Worm (Caenorhabditis elegans) whole organism, L4 larva: ENCODE results near the gene C07E3.10.

Experiments used
- F10B5.3 ChIP-seq: sonication (generic microtip); optimal IDR thresholded peaks from 2 replicates; lab custom pipeline; 2016; ENCODE audit warnings: mild to moderate bottlenecking, missing genetic modification characterization, missing compliant biosample characterization
- F44E2.7 ChIP-seq: fragments of 200-800 bp; sonication (Bioruptor generic); IDR thresholded peaks from 2 replicates; pipeline ENCODE4 v2.1.2; 2022; ENCODE audit warnings: missing genetic modification characterization, missing compliant biosample characterization
- F49E8.2 ChIP-seq: sonication (generic microtip); optimal IDR thresholded peaks from 2 replicates; lab custom pipeline; 2016; ENCODE audit warnings: missing compliant biosample characterization, mild to moderate bottlenecking, missing genetic modification characterization, borderline replicate concordance
- R02D3.7 ChIP-seq: fragments of 150-350 bp; sonication (generic microtip); optimal IDR thresholded peaks from 3 replicates; lab custom pipeline; 2014; ENCODE audit warnings: missing biosample characterization, missing genetic modification characterization
- Y105C5A.15 ChIP-seq: fragments of 200-800 bp; sonication (Bioruptor generic); IDR thresholded peaks from 2 replicates; pipeline ENCODE4 v1.3.6; 2022; ENCODE audit warnings: missing genetic modification characterization, missing compliant biosample characterization
- Y75B8A.6 ChIP-seq: fragments of 200-800 bp; sonication (Bioruptor generic); IDR thresholded peaks from 2 replicates; pipeline ENCODE4 v1.3.6; 2022; ENCODE audit warnings: missing genetic modification reagents, missing genetic modification characterization, missing compliant biosample characterization
- ZK337.2 ChIP-seq: fragments of 200-800 bp; sonication (Bioruptor generic); IDR thresholded peaks from 2 replicates; pipeline ENCODE4 v1.3.6; 2022; ENCODE audit warnings: missing genetic modification reagents, missing genetic modification characterization, missing compliant biosample characterization
- aha-1 ChIP-seq: fragments of 150-350 bp; peaks from one replicate; lab custom pipeline; 2014; ENCODE audit warnings: missing biosample characterization, missing genetic modification characterization
- ama-1 ChIP-seq: fragments of 150-350 bp; optimal IDR thresholded peaks from 2 replicates; lab custom pipeline; 2014; ENCODE audit warnings: inconsistent platforms, mixed read lengths
- arid-1 ChIP-seq: fragments of 200-800 bp; sonication (Bioruptor generic); conservative IDR thresholded peaks from 2 replicates; pipeline ENCODE4 v1.3.6; 2022; ENCODE audit warnings: missing genetic modification reagents, missing genetic modification characterization, missing compliant biosample characterization
- ceh-32 ChIP-seq: sonication (generic microtip); optimal IDR thresholded peaks from 2 replicates; lab custom pipeline; 2016; ENCODE audit warnings: mild to moderate bottlenecking, missing genetic modification characterization, missing compliant biosample characterization; ENCODE audit not compliant: poor library complexity
- ceh-62 ChIP-seq: sonication (generic microtip); optimal IDR thresholded peaks from 2 replicates; lab custom pipeline; 2017; ENCODE audit warnings: missing biosample characterization, missing genetic modification characterization
- ceh-82 ChIP-seq: sonication (generic microtip); optimal IDR thresholded peaks from 2 replicates; lab custom pipeline; 2017; ENCODE audit warnings: missing biosample characterization, missing genetic modification characterization
- cey-2 ChIP-seq: sonication (generic microtip); optimal IDR thresholded peaks from 3 replicates; lab custom pipeline; 2017; ENCODE audit warnings: missing genetic modification characterization, mild to moderate bottlenecking, missing compliant biosample characterization, antibody characterized with exemption, borderline replicate concordance; ENCODE audit not compliant: insufficient read depth
- daf-16 ChIP-seq, 3 experiments: sonication (generic microtip); optimal IDR thresholded peaks; 2 replicates each; lab custom pipeline; 2016 to 2017; ENCODE audit warnings: missing genetic modification characterization in 3 of 3, missing genetic modification reagents in 3 of 3, mild to moderate bottlenecking in 2 of 3, missing compliant biosample characterization in 2 of 3, missing biosample characterization in 1 of 3, moderate library complexity in 1 of 3
- daf-19 ChIP-seq: fragments of 200-800 bp; sonication (Bioruptor generic); conservative IDR thresholded peaks from 2 replicates; pipeline ENCODE4 v1.3.6; 2022; ENCODE audit warnings: missing genetic modification characterization, missing compliant biosample characterization
- daf-8 ChIP-seq: fragments of 200-800 bp; sonication (Bioruptor generic); IDR thresholded peaks from 2 replicates; pipeline ENCODE4 v1.3.6; 2022; ENCODE audit warnings: missing genetic modification characterization, missing compliant biosample characterization
- dmd-6 ChIP-seq: fragments of 200-800 bp; sonication (Bioruptor generic); IDR thresholded peaks from 2 replicates; pipeline ENCODE4 v1.3.6; 2022; ENCODE audit warnings: missing genetic modification reagents, missing genetic modification characterization, missing compliant biosample characterization
- dpl-1 ChIP-seq: fragments of 150-350 bp; optimal IDR thresholded peaks from 2 replicates; lab custom pipeline; 2014; ENCODE audit warnings: missing biosample characterization, missing genetic modification reagents, missing genetic modification characterization
- dve-1 ChIP-seq: sonication (generic microtip); optimal IDR thresholded peaks from 2 replicates; lab custom pipeline; 2017; ENCODE audit warnings: antibody characterized with exemption, mild to moderate bottlenecking, missing genetic modification characterization, missing compliant biosample characterization; ENCODE audit not compliant: insufficient read depth
- egl-43 ChIP-seq: fragments of 200-800 bp; sonication (Bioruptor generic); IDR thresholded peaks from 2 replicates; pipeline ENCODE4 v1.3.6; 2022; ENCODE audit warnings: missing genetic modification reagents, missing genetic modification characterization, missing compliant biosample characterization
- fkh-10 ChIP-seq: fragments of 150-350 bp; optimal IDR thresholded peaks from 2 replicates; lab custom pipeline; 2014; ENCODE audit warnings: missing biosample characterization, missing genetic modification reagents, missing genetic modification characterization
- fos-1 ChIP-seq: fragments of 150-350 bp; optimal IDR thresholded peaks from 2 replicates; lab custom pipeline; 2014; ENCODE audit warnings: missing biosample characterization, missing genetic modification characterization
- gei-8 ChIP-seq: fragments of 200-800 bp; sonication (Bioruptor generic); optimal IDR thresholded peaks from 2 replicates; lab custom pipeline; 2018; ENCODE audit warnings: mild to moderate bottlenecking, missing genetic modification characterization, missing compliant biosample characterization
- hlh-11 ChIP-seq: fragments of 200-800 bp; sonication (Bioruptor generic); optimal IDR thresholded peaks from 2 replicates; lab custom pipeline; 2018; ENCODE audit warnings: mild to moderate bottlenecking, missing genetic modification characterization, missing compliant biosample characterization
- jun-1 ChIP-seq: fragments of 150-350 bp; optimal IDR thresholded peaks from 2 replicates; lab custom pipeline; 2014; ENCODE audit warnings: missing biosample characterization, missing genetic modification reagents, missing genetic modification characterization
- lim-7 ChIP-seq: fragments of 200-800 bp; sonication (Bioruptor generic); IDR thresholded peaks from 2 replicates; pipeline ENCODE4 v1.3.6; 2022; ENCODE audit warnings: missing genetic modification characterization, missing compliant biosample characterization
- lin-13 ChIP-seq: fragments of 150-350 bp; optimal IDR thresholded peaks from 2 replicates; lab custom pipeline; 2014; ENCODE audit warnings: missing biosample characterization, missing genetic modification reagents, missing genetic modification characterization
- lin-15B ChIP-seq: fragments of 150-350 bp; sonication (generic microtip); optimal IDR thresholded peaks from 3 replicates; lab custom pipeline; 2014; ENCODE audit warnings: missing biosample characterization, missing genetic modification characterization
- lin-29 ChIP-seq: fragments of 200-800 bp; sonication (Bioruptor generic); IDR thresholded peaks from 2 replicates; pipeline ENCODE4 v1.3.6; 2022; ENCODE audit warnings: missing genetic modification reagents, missing genetic modification characterization, missing compliant biosample characterization
- lin-39 ChIP-seq: fragments of 150-350 bp; optimal IDR thresholded peaks from 2 replicates; lab custom pipeline; 2014; ENCODE audit warnings: missing biosample characterization, missing genetic modification reagents, missing genetic modification characterization
- lir-3 ChIP-seq: sonication (generic microtip); optimal IDR thresholded peaks from 2 replicates; lab custom pipeline; 2016; ENCODE audit warnings: mild to moderate bottlenecking, missing genetic modification characterization, missing compliant biosample characterization
- madf-5 ChIP-seq, 2 experiments: fragments of 200-800 bp; sonication (Bioruptor generic); IDR thresholded peaks; 2 replicates each; pipeline ENCODE4 v1.3.6; 2022; ENCODE audit warnings: missing compliant biosample characterization in 2 of 2, missing genetic modification characterization in 2 of 2
- mes-2 ChIP-seq: sonication (generic microtip); optimal IDR thresholded peaks from 2 replicates; lab custom pipeline; 2016; ENCODE audit warnings: missing genotype, mild to moderate bottlenecking, missing genetic modification characterization, missing compliant biosample characterization; ENCODE audit not compliant: poor library complexity, severe bottlenecking
- nhr-102 ChIP-seq: sonication (generic microtip); optimal IDR thresholded peaks from 2 replicates; lab custom pipeline; 2016; ENCODE audit warnings: mild to moderate bottlenecking, missing genetic modification characterization, moderate library complexity, missing compliant biosample characterization
- nhr-11 ChIP-seq: fragments of 150-350 bp; optimal IDR thresholded peaks from 2 replicates; lab custom pipeline; 2014; ENCODE audit warnings: missing biosample characterization, missing genetic modification characterization
- nhr-41 ChIP-seq: fragments of 200-800 bp; sonication (Bioruptor generic); IDR thresholded peaks from 2 replicates; pipeline ENCODE4 v1.3.6; 2022; ENCODE audit warnings: missing genetic modification reagents, missing genetic modification characterization, missing compliant biosample characterization
- nhr-48 ChIP-seq: sonication (generic microtip); optimal IDR thresholded peaks from 2 replicates; lab custom pipeline; 2016; ENCODE audit warnings: mild to moderate bottlenecking, missing genetic modification characterization, missing compliant biosample characterization
- nhr-76 ChIP-seq: fragments of 150-350 bp; optimal IDR thresholded peaks from 2 replicates; lab custom pipeline; 2014; ENCODE audit warnings: missing biosample characterization, missing genetic modification characterization
- nhr-77 ChIP-seq: fragments of 150-350 bp; optimal IDR thresholded peaks from 2 replicates; lab custom pipeline; 2014; ENCODE audit warnings: missing biosample characterization, missing genetic modification characterization
- pha-4 ChIP-seq, 2 experiments: fragments of 150-350 bp in 1 of 2; fragments of 200-800 bp in 1 of 2; sonication (Bioruptor generic) in 1 of 2; IDR thresholded peaks in 1 of 2; optimal IDR thresholded peaks in 1 of 2; 2 replicates each; pipeline versions ENCODE4 v1.3.6 to Lab custom; 2014 to 2022; ENCODE audit warnings: missing genetic modification characterization in 2 of 2, missing genetic modification reagents in 2 of 2, missing biosample characterization in 1 of 2, missing compliant biosample characterization in 1 of 2
- php-3 ChIP-seq: fragments of 200-800 bp; sonication (Bioruptor generic); IDR thresholded peaks from 2 replicates; pipeline ENCODE4 v1.3.6; 2022; ENCODE audit warnings: missing genetic modification reagents, missing genetic modification characterization, missing compliant biosample characterization
- pqm-1 ChIP-seq: sonication (generic microtip); optimal IDR thresholded peaks from 2 replicates; lab custom pipeline; 2017; ENCODE audit warnings: missing biosample characterization, missing genetic modification characterization
- sdz-12 ChIP-seq: fragments of 200-800 bp; sonication (Bioruptor generic); optimal IDR thresholded peaks from 2 replicates; lab custom pipeline; 2018; ENCODE audit warnings: mild to moderate bottlenecking, missing genetic modification characterization, missing compliant biosample characterization
- snpc-4 ChIP-seq: fragments of 150-350 bp; optimal IDR thresholded peaks from 2 replicates; lab custom pipeline; 2014; ENCODE audit warnings: missing biosample characterization, missing genetic modification characterization
- spr-1 ChIP-seq: sonication (generic microtip); optimal IDR thresholded peaks from 2 replicates; lab custom pipeline; 2016; ENCODE audit warnings: mild to moderate bottlenecking, missing genetic modification characterization, missing compliant biosample characterization
- unc-130 ChIP-seq: sonication (generic microtip); optimal IDR thresholded peaks from 2 replicates; lab custom pipeline; 2016; ENCODE audit warnings: missing genetic modification reagents, missing genetic modification characterization, missing compliant biosample characterization
- zag-1 ChIP-seq: fragments of 150-350 bp; optimal IDR thresholded peaks from 2 replicates; lab custom pipeline; 2014; ENCODE audit warnings: missing biosample characterization, missing genetic modification characterization
- ztf-11 ChIP-seq: fragments of 150-350 bp; optimal IDR thresholded peaks from 2 replicates; lab custom pipeline; 2014; ENCODE audit warnings: missing biosample characterization, missing genetic modification characterization
- ztf-7 ChIP-seq: fragments of 150-350 bp; optimal IDR thresholded peaks from 2 replicates; lab custom pipeline; 2014; ENCODE audit warnings: missing biosample characterization, missing genetic modification characterization

The C07E3.10 gene

DNA sequence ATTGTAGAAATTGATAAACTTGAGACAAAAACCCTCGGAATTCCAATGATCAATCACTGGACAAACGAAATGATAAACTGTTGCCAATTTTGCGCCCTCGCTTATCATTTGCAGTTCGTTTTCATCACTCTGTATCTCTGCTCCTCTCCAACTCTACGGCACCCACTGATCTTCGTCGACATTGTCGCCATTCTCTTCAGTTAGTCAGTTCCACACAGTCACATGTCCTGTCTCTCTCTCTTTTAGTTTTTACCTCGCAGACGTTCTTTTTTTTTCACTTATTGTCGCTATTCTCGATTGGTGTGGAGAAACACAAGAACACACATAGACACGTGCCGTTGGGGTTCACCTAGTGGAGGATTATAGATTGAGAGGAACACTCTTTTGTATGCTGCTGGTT is 42.9 kb downstream of the C07E3.10 start (continued):
- TF ChIP-seq F44E2.7 (GFP tag; lab: Robert Waterston, UW), result no peak
- no peak for TF ChIP-seq daf-16 (GFP tag; optimal IDR thresholded peaks at IDR 0.05; lab: Kevin White, UChicago)
- TF ChIP-seq daf-16 (tag; optimal IDR thresholded peaks at IDR 0.05; lab: Kevin White, UChicago), result peak; percentile 79
- TF ChIP-seq arid-1 (GFP tag; lab: Robert Waterston, UW), result no peak
- 0 out of 2 replicates have a peak, but pooled peaks have one; percentile 34 for TF ChIP-seq pha-4 (GFP tag; IDR thresholded peaks at IDR 0.05; lab: Robert Waterston, UW)
- peak; percentile 73 for TF ChIP-seq pha-4 (tag; optimal IDR thresholded peaks at IDR 0.05; lab: Kevin White, UChicago)
- no peak for TF ChIP-seq R02D3.7
- TF ChIP-seq lir-3 (tag; lab: Kevin White, UChicago), result no peak
- no peak for TF ChIP-seq lim-7 (GFP tag; lab: Robert Waterston, UW)
- TF ChIP-seq mes-2 (tag; lab: Kevin White, UChicago), result peak; percentile 63
- peak; percentile 16 for TF ChIP-seq nhr-11 (tag; lab: Kevin White, UChicago)
- TF ChIP-seq egl-43 (GFP tag; lab: Robert Waterston, UW), result no peak
- TF ChIP-seq dmd-6 (GFP tag; lab: Robert Waterston, UW), result peak; percentile 93
- peak; percentile 96 for TF ChIP-seq hlh-11
- TF ChIP-seq dve-1 (tag; lab: Kevin White, UChicago), result peak; percentile 93
- TF ChIP-seq zag-1, result no peak
- peak; percentile 41 for TF ChIP-seq nhr-102 (tag; lab: Kevin White, UChicago)
- TF ChIP-seq nhr-77, result peak; percentile 63
- TF ChIP-seq fkh-10 (GFP tag; lab: Kevin White, UChicago), result no peak
- TF ChIP-seq lin-15B, result no peak
- no peak for TF ChIP-seq snpc-4 (tag; lab: Kevin White, UChicago)
- no peak for TF ChIP-seq lin-39
- TF ChIP-seq daf-8, result no peak
- no peak for TF ChIP-seq ceh-32

ce11 chrII:10389776-10390175 is 43.6 kb downstream of the C07E3.10 start:
- TF ChIP-seq ama-1 (lab: Kevin White, UChicago) (peak; percentile 56), lin-13 (no peak), nhr-76 (tag; lab: Kevin White, UChicago) (no peak), cey-2 (tag; lab: Kevin White, UChicago) (peak; percentile 52), lin-29 (GFP tag; lab: Robert Waterston, UW) (no peak), sdz-12 (GFP tag; lab: Kevin White, UChicago) (no peak), ceh-82 (tag; lab: Kevin White, UChicago) (no peak), aha-1 (tag; lab: Kevin White, UChicago) (peak; percentile 98), unc-130 (GFP tag; lab: Kevin White, UChicago) (no peak), ztf-11 (no peak), pqm-1 (tag; lab: Kevin White, UChicago) (peak; percentile 93), hlh-11 (peak; percentile 94), fos-1 (tag; lab: Kevin White, UChicago) (no peak), nhr-41 (no peak), dpl-1 (no peak), ceh-62 (tag; lab: Kevin White, UChicago) (no peak), arid-1 (GFP tag; lab: Robert Waterston, UW) (0 out of 2 replicates have a peak, but pooled peaks have one; percentile 31), daf-19 (GFP tag; lab: Robert Waterston, UW) (no peak), jun-1 (no peak), nhr-48 (peak; percentile 75), gei-8 (GFP tag; lab: Kevin White, UChicago) (peak; percentile 41), php-3 (GFP tag; lab: Robert Waterston, UW) (peak; percentile 85), F49E8.2 (tag; lab: Kevin White, UChicago) (no peak), nhr-102 (tag; lab: Kevin White, UChicago) (peak; percentile 53), snpc-4 (tag; lab: Kevin White, UChicago) (no peak), ZK337.2 (GFP tag; lab: Robert Waterston, UW) (no peak), F10B5.3 (no peak), mes-2 (tag; lab: Kevin White, UChicago) (peak; percentile 51), ztf-7 (tag; lab: Kevin White, UChicago) (no peak), lin-39 (no peak), madf-5 (GFP tag; IDR thresholded peaks at IDR 0.05; lab: Robert Waterston, UW) (no peak), Y105C5A.15 (GFP tag; lab: Robert Waterston, UW) (no peak), Y75B8A.6 (GFP tag; lab: Robert Waterston, UW) (no peak), lir-3 (tag; lab: Kevin White, UChicago) (no peak), spr-1 (tag; lab: Kevin White, UChicago) (no peak)
